Worm (Caenorhabditis elegans): ENCODE results near the gene acs-15.
"Not testable (repeated sequence)": the region's sequence is repeated elsewhere in the genome, so short reads cannot be mapped to it uniquely, and the experiment has no call there.

- not testable (repeated sequence) for TF ChIP-seq ztf-11 (tag; optimal IDR thresholded peaks at IDR 0.05); zag-1 (tag; optimal IDR thresholded peaks at IDR 0.05); lin-39 (tag; optimal IDR thresholded peaks at IDR 0.05); nhr-25 (tag; optimal IDR thresholded peaks at IDR 0.05); daf-12 (tag; optimal IDR thresholded peaks at IDR 0.05); ama-1 (optimal IDR thresholded peaks at IDR 0.05); pha-4 (tag; optimal IDR thresholded peaks at IDR 0.05); elt-1 (tag; optimal IDR thresholded peaks at IDR 0.05); nhr-11 (tag; optimal IDR thresholded peaks at IDR 0.05); unc-39 (tag; optimal IDR thresholded peaks at IDR 0.05); fkh-10 (GFP tag; optimal IDR thresholded peaks at IDR 0.05); nhr-77 (tag; optimal IDR thresholded peaks at IDR 0.05); nhr-237 (tag; optimal IDR thresholded peaks at IDR 0.05); nhr-28 (tag; optimal IDR thresholded peaks at IDR 0.05)
Measured at ce11 chrII:985703-986102, 52.9 kb downstream of the acs-15 start, which contains the start of gene fbxc-40.

All from whole organism, L3 larva.